Fruit fly (Drosophila melanogaster) whole organism, wandering third instar larva: ENCODE measurements around the gene Sgt.

Experiments used
- HLH106 ChIP-seq: fragments of 200-800 bp; optimal IDR thresholded peaks from 3 replicates; lab custom pipeline; 2019; ENCODE audit warnings: missing biosample characterization, mild to moderate bottlenecking, missing genetic modification characterization, moderate library complexity
- psq ChIP-seq: fragments of 200-800 bp; sonication (Bioruptor generic); optimal IDR thresholded peaks from 3 replicates; lab custom pipeline; 2017; ENCODE audit warnings: missing biosample characterization, mild to moderate bottlenecking, missing genetic modification characterization, moderate library complexity
- usp ChIP-seq: fragments of >200 bp; optimal IDR thresholded peaks from 2 replicates; lab custom pipeline; 2017; ENCODE audit warnings: missing biosample characterization, missing genetic modification characterization

DNA sequence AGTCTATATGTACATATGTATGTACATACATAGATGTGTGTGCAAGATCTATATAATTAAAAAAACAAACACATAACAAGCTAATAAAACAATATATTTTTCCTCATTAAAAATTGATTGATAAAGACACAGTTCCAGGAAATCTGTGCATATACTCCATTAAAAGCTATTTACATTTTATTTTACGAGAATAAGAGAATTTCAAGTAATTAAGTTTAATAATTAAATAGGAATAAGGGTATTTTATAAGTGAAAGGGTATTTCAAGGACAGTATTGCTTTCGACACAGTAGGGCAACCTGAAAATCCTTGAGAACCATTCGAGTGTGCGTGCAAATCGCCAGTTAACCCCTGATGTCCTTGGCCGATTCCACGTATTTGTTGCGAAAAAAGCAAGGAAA lies 18.8 kb upstream of the Sgt start, which contains the start of gene CG5050:
- TF ChIP-seq usp (no peak), HLH106 (no peak), psq (GFP tag; lab: Kevin White, UChicago) (no peak)
